Fruit fly (Drosophila melanogaster): ENCODE data around the gene CG3437.
A peak's percentile ranks its signal among the peaks of the same experiment; 100 is the strongest.

The CG3437 gene

DNA sequence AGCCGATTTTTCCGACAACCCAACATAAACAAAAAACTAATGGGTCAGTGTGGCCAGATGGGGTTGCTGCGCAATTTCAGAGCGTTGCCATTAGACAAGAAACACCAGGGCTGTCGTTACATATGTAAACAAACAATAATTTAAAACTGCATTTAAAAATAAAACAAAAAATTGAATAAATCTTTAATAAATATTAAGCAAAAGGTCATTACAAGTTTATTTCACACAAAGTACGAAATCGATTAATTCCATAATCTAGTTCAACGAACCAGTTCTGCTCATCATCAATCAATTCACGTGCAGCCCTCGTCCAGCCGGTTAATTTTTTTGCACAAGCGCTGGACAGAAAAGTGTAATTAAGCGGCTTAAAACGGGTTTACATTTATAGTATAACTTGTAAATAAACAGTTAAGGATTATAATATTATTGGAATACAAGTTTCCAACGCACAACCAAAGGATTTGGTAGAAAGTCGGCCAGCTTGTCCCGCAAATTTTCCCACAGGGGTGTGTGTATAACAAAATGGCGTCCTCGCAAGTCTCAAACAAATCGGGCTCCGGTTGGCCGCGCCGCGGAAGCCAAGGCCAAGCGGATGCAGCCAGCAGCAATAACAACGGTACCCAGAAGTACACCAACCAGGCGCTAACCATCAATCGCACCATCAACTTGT lies 46.6 kb downstream of the CG3437 start, which contains the start of the genes CG4022 and Cpsf5 (continued):
- TF ChIP-seq OdsH (GFP tag; optimal IDR thresholded peaks at IDR 0.05) (peak; percentile 79), CG6854 (GFP tag; optimal IDR thresholded peaks at IDR 0.05) (no peak), Ets96B (tag; optimal IDR thresholded peaks at IDR 0.05) (peak; percentile 61), CG3032 (tag; optimal IDR thresholded peaks at IDR 0.05) (peak; percentile 75), CG15336 (GFP tag; IDR thresholded peaks at IDR 0.05) (peak; percentile 79), CG34406 (GFP tag; optimal IDR thresholded peaks at IDR 0.05) (peak; percentile 71), CG32006 (GFP tag; optimal IDR thresholded peaks at IDR 0.05) (peak; percentile 82), CG31627 (GFP tag; optimal IDR thresholded peaks at IDR 0.05) (peak; percentile 67), CG10631 (GFP tag; optimal IDR thresholded peaks at IDR 0.05) (peak; percentile 79), salr (GFP tag; optimal IDR thresholded peaks at IDR 0.05) (no peak), acj6 (GFP tag; optimal IDR thresholded peaks at IDR 0.05) (peak; percentile 77), CG8119 (GFP tag; IDR thresholded peaks at IDR 0.05) (peak; percentile 73), CG7368 (GFP tag; optimal IDR thresholded peaks at IDR 0.05) (peak; percentile 56), dac (GFP tag; optimal IDR thresholded peaks at IDR 0.05) (no peak), CG16779 (tag; optimal IDR thresholded peaks at IDR 0.05) (no peak), Sox15 (GFP tag; optimal IDR thresholded peaks at IDR 0.05) (peak; percentile 46), CG3919 (GFP tag; optimal IDR thresholded peaks at IDR 0.05) (peak; percentile 67), CG9139 (GFP tag; optimal IDR thresholded peaks at IDR 0.05) (no peak), cyc (GFP tag; optimal IDR thresholded peaks at IDR 0.05) (peak; percentile 62), net (GFP tag; optimal IDR thresholded peaks at IDR 0.05) (peak; percentile 54), CG8319 (GFP tag; optimal IDR thresholded peaks at IDR 0.05) (no peak), CG6276 (GFP tag; optimal IDR thresholded peaks at IDR 0.05) (no peak), Smox (GFP tag; optimal IDR thresholded peaks at IDR 0.05) (peak; percentile 71), CG11294 (GFP tag; IDR thresholded peaks at IDR 0.05) (0 out of 2 replicates have a peak, but pooled peaks have one; percentile 22), CG6808 (GFP tag; optimal IDR thresholded peaks at IDR 0.05) (peak; percentile 36), vri (GFP tag; optimal IDR thresholded peaks at IDR 0.05) (peak; percentile 65)

DNA sequence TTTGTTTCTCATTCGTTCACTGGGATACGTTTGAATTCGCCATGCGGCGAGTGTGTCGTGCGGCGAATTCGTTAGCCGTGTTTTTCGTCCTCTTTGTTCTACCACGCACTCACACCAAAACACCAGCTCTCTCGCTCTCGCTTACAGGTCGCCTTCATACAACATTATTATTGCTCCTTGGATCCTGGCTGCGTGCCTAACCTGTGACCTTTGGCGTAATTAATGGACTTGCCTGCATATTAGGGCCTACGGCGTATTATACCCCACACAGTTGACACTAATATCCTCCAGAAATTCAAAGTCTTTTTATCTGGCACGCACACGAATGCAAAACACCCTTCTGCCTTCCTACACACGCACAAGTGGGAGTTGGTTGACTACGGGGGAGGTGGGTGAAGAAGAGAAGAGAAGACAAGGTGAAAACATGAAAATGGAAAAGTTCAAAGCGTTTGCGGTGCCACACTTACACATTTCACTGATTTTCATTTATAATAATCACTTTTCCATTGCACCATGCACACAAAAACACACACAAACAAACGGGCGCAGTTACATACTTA lies 47.4 kb downstream of the CG3437 start:
- TF ChIP-seq CG1621 (tag; optimal IDR thresholded peaks at IDR 0.05) (peak; percentile 52), svp (GFP tag) (no peak), Smox (GFP tag; optimal IDR thresholded peaks at IDR 0.05) (no peak), Sox14 (GFP tag; optimal IDR thresholded peaks at IDR 0.05) (peak; percentile 80), ss (GFP tag; optimal IDR thresholded peaks at IDR 0.05) (peak; percentile 23 to 41), CG6854 (GFP tag; optimal IDR thresholded peaks at IDR 0.05) (no peak), Blimp-1 (GFP tag; optimal IDR thresholded peaks at IDR 0.05) (no peak), eg (GFP tag; IDR thresholded peaks at IDR 0.05) (no peak)

Data from whole organism, prepupa.